Fruit fly (Drosophila melanogaster) whole organism, embryonic: ENCODE measurements around the gene Use1.

Experiments
- Blimp-1 ChIP-seq: fragments of 200-800 bp; sonication (Bioruptor generic); optimal IDR thresholded peaks from 3 replicates; lab custom pipeline; 2018; ENCODE audit warnings: missing biosample characterization, missing genetic modification characterization, mild to moderate bottlenecking, moderate library complexity, missing genetic modification reagents
- CG10565 ChIP-seq: fragments of 200-800 bp; sonication (Bioruptor generic); optimal IDR thresholded peaks from 3 replicates; lab custom pipeline; 2016; ENCODE audit warnings: missing biosample characterization, mild to moderate bottlenecking, missing genetic modification characterization
- CG11695 ChIP-seq: fragments of 200-800 bp; sonication (Bioruptor generic); IDR thresholded peaks from 3 replicates; pipeline ENCODE4 v1.3.6; 2022; ENCODE audit warnings: missing biosample characterization, missing genetic modification characterization
- CG12071 ChIP-seq: fragments of 200-800 bp; sonication (Bioruptor generic); optimal IDR thresholded peaks from 3 replicates; lab custom pipeline; 2018; ENCODE audit warnings: missing biosample characterization, mild to moderate bottlenecking, missing genetic modification characterization
- CG12219 ChIP-seq: fragments of 200-800 bp; sonication (Bioruptor generic); optimal IDR thresholded peaks from 3 replicates; lab custom pipeline; 2018; ENCODE audit warnings: missing biosample characterization, mild to moderate bottlenecking, missing genetic modification characterization
- CG14667 ChIP-seq: fragments of 200-800 bp; sonication (Bioruptor generic); IDR thresholded peaks from 2 replicates; pipeline ENCODE4 v1.3.6; 2022; ENCODE audit warnings: missing biosample characterization, missing genetic modification characterization
- CG1647 ChIP-seq: fragments of 200-800 bp; sonication (Bioruptor generic); optimal IDR thresholded peaks from 3 replicates; lab custom pipeline; 2016; ENCODE audit warnings: missing biosample characterization, missing genetic modification characterization
- CG17912 ChIP-seq: fragments of 200-800 bp; sonication (Bioruptor generic); optimal IDR thresholded peaks from 2 replicates; lab custom pipeline; 2018; ENCODE audit warnings: missing biosample characterization, mild to moderate bottlenecking, missing genetic modification characterization
- CG18599 ChIP-seq: fragments of 200-800 bp; sonication (Bioruptor generic); optimal IDR thresholded peaks from 3 replicates; lab custom pipeline; 2017; ENCODE audit warnings: missing biosample characterization, missing genetic modification characterization, mild to moderate bottlenecking, moderate library complexity, missing genetic modification reagents
- CG18764 ChIP-seq: fragments of 200-800 bp; sonication (Bioruptor generic); optimal IDR thresholded peaks from 3 replicates; lab custom pipeline; 2016; ENCODE audit warnings: missing biosample characterization, missing genetic modification characterization
- CG2120 ChIP-seq: fragments of 200-800 bp; sonication (Bioruptor generic); optimal IDR thresholded peaks from 3 replicates; lab custom pipeline; 2016; ENCODE audit warnings: missing biosample characterization, missing genetic modification characterization
- CG2875 ChIP-seq: fragments of 200-800 bp; sonication (Bioruptor generic); optimal IDR thresholded peaks from 2 replicates; lab custom pipeline; 2017; ENCODE audit warnings: missing biosample characterization, mild to moderate bottlenecking, missing genetic modification characterization, missing genetic modification reagents
- CG30020 ChIP-seq: fragments of 200-800 bp; optimal IDR thresholded peaks from 2 replicates; lab custom pipeline; 2019; ENCODE audit warnings: missing biosample characterization, mild to moderate bottlenecking, missing genetic modification characterization, moderate library complexity
- CG30431 ChIP-seq: fragments of 200-800 bp; sonication (Bioruptor generic); optimal IDR thresholded peaks from 2 replicates; lab custom pipeline; 2017; ENCODE audit warnings: missing biosample characterization, missing genetic modification characterization
- CG4282 ChIP-seq: fragments of 200-800 bp; sonication (Bioruptor generic); optimal IDR thresholded peaks from 2 replicates; lab custom pipeline; 2016; ENCODE audit warnings: missing biosample characterization, missing genetic modification characterization
- CG4404 ChIP-seq: fragments of 200-800 bp; sonication (Bioruptor generic); IDR thresholded peaks from 2 replicates; pipeline ENCODE4 v1.3.6; 2022; ENCODE audit warnings: missing biosample characterization, missing genetic modification characterization
- CG7963 ChIP-seq: fragments of 200-800 bp; sonication (Bioruptor generic); IDR thresholded peaks from 3 replicates; pipeline ENCODE4 v1.3.6; 2022; ENCODE audit warnings: missing biosample characterization, missing genetic modification characterization; ENCODE audit not compliant: partially characterized antibody
- CG8944 ChIP-seq: fragments of 200-800 bp; sonication (Bioruptor generic); optimal IDR thresholded peaks from 3 replicates; lab custom pipeline; 2016; ENCODE audit warnings: missing biosample characterization, missing genetic modification characterization
- CG9437 ChIP-seq: fragments of 200-800 bp; sonication (Bioruptor generic); optimal IDR thresholded peaks from 2 replicates; lab custom pipeline; 2018; ENCODE audit warnings: missing biosample characterization, mild to moderate bottlenecking, missing genetic modification characterization
- CTCF ChIP-seq: fragments of 200-800 bp; sonication (Bioruptor generic); optimal IDR thresholded peaks from 2 replicates; lab custom pipeline; 2017; ENCODE audit warnings: missing biosample characterization, mild to moderate bottlenecking, missing genetic modification characterization, moderate library complexity
- Chrac-16 ChIP-seq: fragments of 200-800 bp; sonication (Bioruptor generic); optimal IDR thresholded peaks from 3 replicates; lab custom pipeline; 2016; ENCODE audit warnings: missing biosample characterization, missing genetic modification characterization
- Dfd ChIP-seq, 2 experiments: fragments of >200 bp; optimal IDR thresholded peaks; 2 replicates each; lab custom pipeline; 2017; ENCODE audit warnings: missing biosample characterization in 2 of 2, missing genetic modification characterization in 2 of 2
- Dref ChIP-seq: fragments of 200-800 bp; sonication (Bioruptor generic); IDR thresholded peaks from 2 replicates; pipeline ENCODE4 v1.3.6; 2022; ENCODE audit warnings: missing biosample characterization, missing genetic modification characterization
- E2f1 ChIP-seq: fragments of 200-800 bp; sonication (Bioruptor generic); IDR thresholded peaks from 2 replicates; pipeline ENCODE4 v1.3.6; 2022; ENCODE audit warnings: missing biosample characterization, missing genetic modification characterization
- Ets97D ChIP-seq: fragments of 200-800 bp; sonication (Bioruptor generic); optimal IDR thresholded peaks from 3 replicates; lab custom pipeline; 2016; ENCODE audit warnings: missing biosample characterization, missing genetic modification characterization
- Hmr ChIP-seq: fragments of 200-800 bp; sonication (Bioruptor generic); optimal IDR thresholded peaks from 3 replicates; lab custom pipeline; 2017; ENCODE audit warnings: mild to moderate bottlenecking, missing biosample characterization, missing genetic modification reagents, missing genetic modification characterization
- MBD-R2 ChIP-seq: fragments of 200-800 bp; sonication (Bioruptor generic); IDR thresholded peaks from 2 replicates; pipeline ENCODE4 v1.3.6; 2022; ENCODE audit warnings: missing biosample characterization, missing genetic modification characterization
- Max ChIP-seq: fragments of 200-800 bp; sonication (Bioruptor generic); optimal IDR thresholded peaks from 2 replicates; lab custom pipeline; 2016; ENCODE audit warnings: missing biosample characterization, mild to moderate bottlenecking, missing genetic modification characterization
- Ravus ChIP-seq: fragments of 200-800 bp; sonication (Bioruptor generic); IDR thresholded peaks from 2 replicates; pipeline ENCODE4 v1.3.6; 2022; ENCODE audit warnings: missing biosample characterization, missing genetic modification characterization
- Sin3A ChIP-seq: fragments of >200 bp; optimal IDR thresholded peaks from 2 replicates; lab custom pipeline; 2018
- Six4 ChIP-seq: fragments of 200-800 bp; sonication (Bioruptor generic); optimal IDR thresholded peaks from 2 replicates; lab custom pipeline; 2016; ENCODE audit warnings: missing biosample characterization, missing genetic modification characterization
- Sry-β ChIP-seq: fragments of 200-800 bp; sonication (Bioruptor generic); optimal IDR thresholded peaks from 2 replicates; lab custom pipeline; 2018; ENCODE audit warnings: missing biosample characterization, mild to moderate bottlenecking, missing genetic modification characterization, moderate library complexity
- Taf1 ChIP-seq: fragments of 200-800 bp; sonication (Bioruptor generic); IDR thresholded peaks from 2 replicates; pipeline ENCODE4 v1.3.6; 2022; ENCODE audit warnings: missing biosample characterization, missing genetic modification characterization
- ash1 ChIP-seq: fragments of 200-800 bp; sonication (Bioruptor generic); optimal IDR thresholded peaks from 2 replicates; lab custom pipeline; 2018; ENCODE audit warnings: missing biosample characterization, mild to moderate bottlenecking, missing genetic modification characterization
- chn ChIP-seq: fragments of 200-800 bp; sonication (Bioruptor generic); optimal IDR thresholded peaks from 2 replicates; lab custom pipeline; 2016; ENCODE audit warnings: missing biosample characterization, missing genetic modification characterization
- crp ChIP-seq, 2 experiments: fragments of 200-800 bp; sonication (Bioruptor generic); optimal IDR thresholded peaks; 2 replicates in 1 of 2; 3 replicates in 1 of 2; lab custom pipeline; 2017; ENCODE audit warnings: missing biosample characterization in 2 of 2, missing genetic modification characterization in 2 of 2, mild to moderate bottlenecking in 1 of 2, moderate library complexity in 1 of 2
- cwo ChIP-seq: fragments of 200-800 bp; sonication (Bioruptor generic); optimal IDR thresholded peaks from 3 replicates; lab custom pipeline; 2017; ENCODE audit warnings: missing biosample characterization, missing genetic modification characterization, mild to moderate bottlenecking, moderate library complexity, missing genetic modification reagents
- dmrt99B ChIP-seq: fragments of 200-800 bp; sonication (Bioruptor generic); optimal IDR thresholded peaks from 2 replicates; lab custom pipeline; 2018; ENCODE audit warnings: missing biosample characterization, mild to moderate bottlenecking, missing genetic modification characterization, moderate library complexity
- emc ChIP-seq: fragments of 200-800 bp; sonication (Bioruptor generic); optimal IDR thresholded peaks from 2 replicates; lab custom pipeline; 2016; ENCODE audit warnings: missing biosample characterization, missing genetic modification characterization
- fru ChIP-seq: fragments of >200 bp; optimal IDR thresholded peaks from 2 replicates; lab custom pipeline; 2017
- hbn ChIP-seq: fragments of 200-800 bp; sonication (Bioruptor generic); IDR thresholded peaks from 2 replicates; pipeline ENCODE4 v1.3.6; 2022; ENCODE audit warnings: missing biosample characterization, missing genetic modification characterization; ENCODE audit not compliant: partially characterized antibody
- mirr ChIP-seq: fragments of 200-800 bp; sonication (Bioruptor generic); optimal IDR thresholded peaks from 3 replicates; lab custom pipeline; 2018; ENCODE audit warnings: missing biosample characterization, mild to moderate bottlenecking, missing genetic modification characterization
- schlank ChIP-seq: fragments of 200-800 bp; sonication (Bioruptor generic); optimal IDR thresholded peaks from 2 replicates; lab custom pipeline; 2018; ENCODE audit warnings: missing biosample characterization, mild to moderate bottlenecking, missing genetic modification characterization
- sim ChIP-seq: fragments of 200-800 bp; sonication (Bioruptor generic); IDR thresholded peaks from 2 replicates; pipeline ENCODE4 v1.3.6; 2022; ENCODE audit warnings: missing biosample characterization, missing genetic modification characterization
- sob ChIP-seq: fragments of 200-800 bp; sonication (Bioruptor generic); IDR thresholded peaks from 2 replicates; pipeline ENCODE4 v1.3.6; 2022; ENCODE audit warnings: missing biosample characterization, missing genetic modification characterization
- sug ChIP-seq: fragments of 200-800 bp; optimal IDR thresholded peaks from 2 replicates; lab custom pipeline; 2019; ENCODE audit warnings: missing biosample characterization, mild to moderate bottlenecking, missing genetic modification characterization, moderate library complexity
- tll ChIP-seq, 2 experiments: fragments of 200-800 bp in 1 of 2; fragments of >200 bp in 1 of 2; sonication (Bioruptor generic) in 1 of 2; optimal IDR thresholded peaks; 2 replicates each; lab custom pipeline; 2017 to 2019; ENCODE audit warnings: missing biosample characterization in 2 of 2, missing genetic modification characterization in 2 of 2, mild to moderate bottlenecking in 1 of 2, moderate library complexity in 1 of 2
- unc-4 ChIP-seq: fragments of 200-800 bp; sonication (Bioruptor generic); IDR thresholded peaks from 2 replicates; pipeline ENCODE4 v1.3.6; 2022; ENCODE audit warnings: missing biosample characterization, missing genetic modification characterization; ENCODE audit not compliant: partially characterized antibody
- vvl ChIP-seq: fragments of 200-800 bp; sonication (Bioruptor generic); IDR thresholded peaks from 2 replicates; pipeline ENCODE4 v1.3.6; 2022; ENCODE audit warnings: missing biosample characterization, missing genetic modification characterization
- yki ChIP-seq: fragments of >200 bp; optimal IDR thresholded peaks from 3 replicates; lab custom pipeline; 2018
- zfh2 ChIP-seq: fragments of 200-800 bp; sonication (Bioruptor generic); optimal IDR thresholded peaks from 2 replicates; lab custom pipeline; 2016; ENCODE audit warnings: missing biosample characterization, missing genetic modification characterization

Gene Use1

DNA sequence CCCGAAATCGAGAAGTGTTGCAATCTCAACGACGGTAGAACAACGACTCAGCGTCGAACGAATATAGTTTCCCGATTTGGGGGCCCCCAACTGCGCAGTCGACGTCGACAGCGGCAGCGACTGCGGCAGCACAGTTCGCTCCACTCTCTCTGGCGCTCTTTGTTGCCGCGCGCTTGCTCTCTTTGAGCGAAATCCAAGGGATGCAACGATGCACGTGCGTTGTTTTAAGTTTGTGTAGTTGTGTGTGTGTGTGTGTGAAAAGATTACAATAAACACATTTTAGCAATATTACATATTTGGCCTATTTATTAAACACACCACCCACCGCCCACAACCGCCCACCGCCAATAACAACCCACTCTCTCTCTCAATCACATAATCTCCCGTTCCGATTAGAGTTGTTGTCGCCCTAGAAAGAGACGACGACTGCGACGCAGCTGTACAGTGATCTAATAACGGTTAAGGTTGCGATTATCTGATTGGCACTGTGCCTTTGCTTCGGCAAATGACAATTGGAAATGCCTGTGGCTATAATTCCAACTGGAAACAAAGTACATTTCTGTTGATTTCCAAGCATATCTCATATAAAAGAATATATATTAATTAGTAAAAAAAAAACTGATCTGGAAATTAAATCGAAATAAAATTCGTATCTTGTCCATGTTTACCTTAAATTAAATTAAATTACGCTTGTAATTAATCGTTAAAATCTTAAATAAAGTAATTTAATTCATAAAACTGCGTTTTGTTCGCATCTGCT lies 11.5 kb downstream of the Use1 start (continued):
- TF ChIP-seq CG12071, result peak; percentile 14
- TF ChIP-seq ash1 (GFP tag; lab: Kevin White, UChicago), result no peak
- no peak for TF ChIP-seq emc (GFP tag; lab: Kevin White, UChicago)
- no peak for TF ChIP-seq fru (lab: Kevin White, UChicago)
- peak; percentile 19 for TF ChIP-seq CG18599 (GFP tag; lab: Kevin White, UChicago)
- TF ChIP-seq hbn (GFP tag; lab: Robert Waterston, UW), result peak; percentile 31; the same call in 1 of the 2 replicates
- no peak for TF ChIP-seq Dref
- no peak for TF ChIP-seq Ravus (GFP tag; lab: Robert Waterston, UW)
- no peak for TF ChIP-seq CG4282 (GFP tag; lab: Kevin White, UChicago)
- TF ChIP-seq Chrac-16 (GFP tag; lab: Kevin White, UChicago), result no peak
- no peak for TF ChIP-seq schlank (tag; lab: Kevin White, UChicago)
- TF ChIP-seq CG4404 (GFP tag; lab: Robert Waterston, UW), result no peak
- TF ChIP-seq CG7963, result no peak
- TF ChIP-seq crp (GFP tag; optimal IDR thresholded peaks at IDR 0.05; lab: Kevin White, UChicago), result no peak
- TF ChIP-seq E2f1 (GFP tag; lab: Robert Waterston, UW), result no peak
- TF ChIP-seq CG1647, result no peak
- peak; percentile 31 for TF ChIP-seq CG2120 (GFP tag; lab: Kevin White, UChicago)
- TF ChIP-seq CG10565 (GFP tag; lab: Kevin White, UChicago), result no peak
- no peak for TF ChIP-seq Ets97D (GFP tag; lab: Kevin White, UChicago)
- TF ChIP-seq CG17912, result no peak
- no peak for TF ChIP-seq CG12219 (GFP tag; lab: Kevin White, UChicago)
- TF ChIP-seq Blimp-1, result no peak
- TF ChIP-seq CG8944 (GFP tag; lab: Kevin White, UChicago), result no peak
- TF ChIP-seq Sin3A, result no peak
- TF ChIP-seq yki (lab: Kevin White, UChicago), result peak; percentile 87
- no peak for TF ChIP-seq CG30431
- peak; percentile 6 for TF ChIP-seq Max (GFP tag; lab: Kevin White, UChicago)
- no peak for TF ChIP-seq zfh2 (GFP tag; lab: Kevin White, UChicago)
- TF ChIP-seq sug (tag; lab: Kevin White, UChicago), result peak; percentile 95
- no peak for TF ChIP-seq Taf1 (GFP tag; lab: Robert Waterston, UW)
- no peak for TF ChIP-seq tll (GFP tag; optimal IDR thresholded peaks at IDR 0.05; lab: Kevin White, UChicago)
- peak; percentile 74 for TF ChIP-seq mirr (GFP tag; lab: Kevin White, UChicago)
- TF ChIP-seq CG11695, result no peak; the same call in 2 of the 3 replicates
- TF ChIP-seq vvl (GFP tag; lab: Robert Waterston, UW), result peak; percentile 43; the same call in 1 of the 2 replicates
- TF ChIP-seq CG2875 (GFP tag; lab: Kevin White, UChicago), result no peak
- TF ChIP-seq cwo (GFP tag; lab: Kevin White, UChicago), result peak; percentile 24
- no peak for TF ChIP-seq CG18764
- TF ChIP-seq sob (GFP tag; lab: Robert Waterston, UW), result no peak
- TF ChIP-seq CG30020 (tag; lab: Kevin White, UChicago), result no peak
- TF ChIP-seq sim (GFP tag; lab: Robert Waterston, UW), result no peak
- TF ChIP-seq Six4 (GFP tag; lab: Kevin White, UChicago), result no peak
- TF ChIP-seq CG9437 (GFP tag; lab: Kevin White, UChicago), result peak; percentile 49
- no peak for TF ChIP-seq CG14667
- TF ChIP-seq chn (GFP tag; lab: Kevin White, UChicago), result no peak
- TF ChIP-seq Sry-β (GFP tag; lab: Kevin White, UChicago), result no peak
- no peak; the same call in 1 of the 2 replicates for TF ChIP-seq unc-4 (GFP tag; lab: Robert Waterston, UW)
- no peak for TF ChIP-seq CTCF
- peak; percentile 39 for TF ChIP-seq dmrt99B (tag; lab: Kevin White, UChicago)
- TF ChIP-seq MBD-R2, result no peak
- TF ChIP-seq Hmr (GFP tag; lab: Kevin White, UChicago), result peak; percentile 30
- TF ChIP-seq Dfd (GFP tag; optimal IDR thresholded peaks at IDR 0.05; lab: Kevin White, UChicago), result no peak
